Fruit fly (Drosophila melanogaster): ENCODE measurements around the gene Hex-A.

The Hex-A gene

dm6 chrX:9600083-9600817 is 14.8 kb downstream of the Hex-A start (continued):
- TF ChIP-seq Lim3 (GFP tag; IDR thresholded peaks at IDR 0.05) (no peak), CG12769 (tag; optimal IDR thresholded peaks at IDR 0.05) (peak; percentile 67), Ets65A (GFP tag) (peak; percentile 97), bsh (GFP tag; optimal IDR thresholded peaks at IDR 0.05) (peak; percentile 35 to 72), dysf (GFP tag; IDR thresholded peaks at IDR 0.05) (peak; percentile 85), CG3163 (GFP tag; optimal IDR thresholded peaks at IDR 0.05) (peak; percentile 58), CG13287 (GFP tag; IDR thresholded peaks at IDR 0.05; ENCODE audit: partially characterized antibody) (no peak), Max (GFP tag; optimal IDR thresholded peaks at IDR 0.05) (peak; percentile 81), kni (GFP tag; optimal IDR thresholded peaks at IDR 0.05) (peak; percentile 14), CG1647 (GFP tag; optimal IDR thresholded peaks at IDR 0.05) (peak; percentile 57), CG32532 (GFP tag; IDR thresholded peaks at IDR 0.05) (peak; percentile 74), CG10462 (GFP tag; optimal IDR thresholded peaks at IDR 0.05) (peak; percentile 50), Hr78 (GFP tag; optimal IDR thresholded peaks at IDR 0.05) (peak in 1 of 2 experiments; percentile 87), CG14860 (GFP tag; IDR thresholded peaks at IDR 0.05; ENCODE audit: partially characterized antibody) (no peak), GATAe (GFP tag; conservative IDR thresholded peaks at IDR 0.05) (no peak), Oaz (GFP tag; IDR thresholded peaks at IDR 0.05) (0 out of 2 replicates have a peak, but pooled peaks have one; percentile 29), CG6175 (GFP tag; IDR thresholded peaks at IDR 0.05) (peak; percentile 49; the same call in 1 of the 3 replicates), sisA (GFP tag; IDR thresholded peaks at IDR 0.05) (peak; percentile 73), ac (GFP tag; optimal IDR thresholded peaks at IDR 0.05) (no peak), Sry-β (GFP tag; optimal IDR thresholded peaks at IDR 0.05) (no peak), HLH54F (GFP tag; optimal IDR thresholded peaks at IDR 0.05) (peak; percentile 79), CG3281 (GFP tag; optimal IDR thresholded peaks at IDR 0.05) (peak; percentile 78), kah (GFP tag; optimal IDR thresholded peaks at IDR 0.05) (no peak), pan (optimal IDR thresholded peaks at IDR 0.05) (no peak), pan (GFP tag; optimal IDR thresholded peaks at IDR 0.05 in 1 of 2, IDR thresholded peaks at IDR 0.05 in 1 of 2) (peak in 1 of 2 experiments; percentile 68), CG14014 (GFP tag; IDR thresholded peaks at IDR 0.05) (peak; percentile 64), crc (GFP tag; optimal IDR thresholded peaks at IDR 0.05) (peak; percentile 40), CG2712 (tag; optimal IDR thresholded peaks at IDR 0.05) (peak; percentile 77), CG31224 (GFP tag; IDR thresholded peaks at IDR 0.05) (no peak), phol (tag; optimal IDR thresholded peaks at IDR 0.05) (peak; percentile 77), sim (GFP tag; IDR thresholded peaks at IDR 0.05) (no peak), slou (GFP tag; optimal IDR thresholded peaks at IDR 0.05) (peak; percentile 72), Nf-YB (GFP tag; optimal IDR thresholded peaks at IDR 0.05) (peak; percentile 60), CG4360 (GFP tag; IDR thresholded peaks at IDR 0.05) (no peak), amos (GFP tag; IDR thresholded peaks at IDR 0.05; ENCODE audit: partially characterized antibody) (peak; percentile 9; the same call in 1 of the 2 replicates), jing (GFP tag; optimal IDR thresholded peaks at IDR 0.05) (no peak), CG17568 (GFP tag; optimal IDR thresholded peaks at IDR 0.05) (no peak), Deaf1 (tag; optimal IDR thresholded peaks at IDR 0.05) (peak; percentile 37), CG13296 (GFP tag; optimal IDR thresholded peaks at IDR 0.05) (peak; percentile 77), Dref (GFP tag; IDR thresholded peaks at IDR 0.05) (no peak), CG4328 (GFP tag; optimal IDR thresholded peaks at IDR 0.05) (peak; percentile 53), Vsx1 (GFP tag; optimal IDR thresholded peaks at IDR 0.05) (peak; percentile 49), CG18599 (GFP tag; optimal IDR thresholded peaks at IDR 0.05) (peak; percentile 90), CG32767 (GFP tag; IDR thresholded peaks at IDR 0.05) (peak; percentile 62), HmgZ (tag; optimal IDR thresholded peaks at IDR 0.05) (peak; percentile 79), CG16779 (GFP tag; IDR thresholded peaks at IDR 0.05) (no peak), Drgx (GFP tag; IDR thresholded peaks at IDR 0.05) (peak; percentile 75), pros (GFP tag; optimal IDR thresholded peaks at IDR 0.05) (no peak), Hand (GFP tag; optimal IDR thresholded peaks at IDR 0.05) (peak; percentile 80)

Measured in whole organism, embryonic.